Worm (Caenorhabditis elegans) whole organism, young adult: ENCODE measurements around the gene C48B4.9.

Source experiments
- B0035.1 ChIP-seq: sonication (generic microtip); optimal IDR thresholded peaks from 2 replicates; lab custom pipeline; 2016; ENCODE audit warnings: missing genetic modification characterization, mild to moderate bottlenecking, missing compliant biosample characterization, missing genotype, missing genetic modification reagents
- B0336.3 ChIP-seq: fragments of 200-800 bp; sonication (Bioruptor generic); IDR thresholded peaks from 2 replicates; pipeline ENCODE4 v1.3.6; 2022; ENCODE audit warnings: missing genetic modification characterization, missing compliant biosample characterization
- C06A6.2 ChIP-seq: fragments of 200-800 bp; sonication (Bioruptor generic); conservative IDR thresholded peaks from 2 replicates; pipeline ENCODE4 v1.3.6; 2022; ENCODE audit warnings: missing genetic modification characterization, missing compliant biosample characterization
- F10E7.11 ChIP-seq: sonication (generic microtip); optimal IDR thresholded peaks from 2 replicates; lab custom pipeline; 2017; ENCODE audit warnings: mild to moderate bottlenecking, missing genetic modification characterization, moderate library complexity, missing compliant biosample characterization
- F39B2.1 ChIP-seq: fragments of 200-800 bp; sonication (Bioruptor generic); IDR thresholded peaks from 2 replicates; pipeline ENCODE4 v1.3.6; 2022; ENCODE audit warnings: missing genetic modification reagents, missing genetic modification characterization, missing compliant biosample characterization
- F49E8.2 ChIP-seq: sonication (generic microtip); optimal IDR thresholded peaks from 3 replicates; lab custom pipeline; 2017; ENCODE audit warnings: missing genetic modification characterization, mild to moderate bottlenecking, missing compliant biosample characterization, antibody characterized with exemption, moderate library complexity; ENCODE audit not compliant: insufficient read depth
- K12H6.12 ChIP-seq: fragments of 200-800 bp; sonication (Bioruptor generic); optimal IDR thresholded peaks from 2 replicates; lab custom pipeline; 2018; ENCODE audit warnings: mild to moderate bottlenecking, missing genetic modification characterization, missing compliant biosample characterization
- Y53F4B.3 ChIP-seq: fragments of 200-800 bp; sonication (Bioruptor generic); IDR thresholded peaks from 2 replicates; pipeline ENCODE4 v1.3.6; 2022; ENCODE audit warnings: missing genetic modification reagents, missing genetic modification characterization, missing compliant biosample characterization
- Y56A3A.18 ChIP-seq: fragments of 200-800 bp; sonication (Bioruptor generic); IDR thresholded peaks from 2 replicates; pipeline ENCODE4 v1.3.6; 2022; ENCODE audit warnings: missing genetic modification reagents, missing genetic modification characterization, missing compliant biosample characterization
- Y67H2A.10 ChIP-seq: fragments of 200-800 bp; sonication (Bioruptor generic); conservative IDR thresholded peaks from 2 replicates; pipeline ENCODE4 v1.3.6; 2022; ENCODE audit warnings: missing genetic modification reagents, missing genetic modification characterization, missing compliant biosample characterization
- ama-1 ChIP-seq, 3 experiments: fragments of 150-350 bp in 1 of 3; sonication (generic microtip) in 2 of 3; optimal IDR thresholded peaks; 2 replicates each; lab custom pipeline; 2014 to 2018; ENCODE audit warnings: missing biosample characterization in 2 of 3, missing genetic modification characterization in 2 of 3, missing genetic modification reagents in 2 of 3
- aptf-2 ChIP-seq: fragments of 200-800 bp; sonication (Bioruptor generic); conservative IDR thresholded peaks from 2 replicates; pipeline ENCODE4 v1.3.6; 2022; ENCODE audit warnings: missing genetic modification reagents, missing genetic modification characterization, missing compliant biosample characterization
- aptf-3 ChIP-seq: fragments of 200-800 bp; sonication (Bioruptor generic); IDR thresholded peaks from 2 replicates; pipeline ENCODE4 v1.3.6; 2022; ENCODE audit warnings: missing genetic modification characterization, missing compliant biosample characterization
- atf-7 ChIP-seq: sonication (generic microtip); optimal IDR thresholded peaks from 2 replicates; lab custom pipeline; 2017; ENCODE audit warnings: mild to moderate bottlenecking, missing genetic modification characterization, missing compliant biosample characterization
- athp-1 ChIP-seq: sonication (generic microtip); optimal IDR thresholded peaks from 2 replicates; lab custom pipeline; 2017; ENCODE audit warnings: mild to moderate bottlenecking, missing genetic modification characterization, missing compliant biosample characterization
- attf-5 ChIP-seq: fragments of 200-800 bp; sonication (Bioruptor generic); optimal IDR thresholded peaks from 2 replicates; lab custom pipeline; 2018; ENCODE audit warnings: mild to moderate bottlenecking, missing genetic modification characterization, missing compliant biosample characterization
- cebp-2 ChIP-seq: fragments of 200-800 bp; sonication (Bioruptor generic); IDR thresholded peaks from 2 replicates; pipeline ENCODE4 v1.3.6; 2022; ENCODE audit warnings: missing genetic modification characterization, missing compliant biosample characterization
- ceh-79 ChIP-seq: sonication (generic microtip); optimal IDR thresholded peaks from 2 replicates; lab custom pipeline; 2017; ENCODE audit warnings: mild to moderate bottlenecking, missing genetic modification characterization, missing compliant biosample characterization
- ceh-91 ChIP-seq: fragments of 200-800 bp; sonication (Bioruptor generic); IDR thresholded peaks from 2 replicates; pipeline ENCODE4 v1.3.6; 2022; ENCODE audit warnings: missing genetic modification reagents, missing genetic modification characterization, missing compliant biosample characterization
- die-1 ChIP-seq: sonication (generic microtip); optimal IDR thresholded peaks from 2 replicates; lab custom pipeline; 2016; ENCODE audit warnings: missing genotype, mild to moderate bottlenecking, missing genetic modification characterization, missing compliant biosample characterization
- dpff-1 ChIP-seq: sonication (generic microtip); optimal IDR thresholded peaks from 2 replicates; lab custom pipeline; 2017; ENCODE audit warnings: mild to moderate bottlenecking, missing genetic modification characterization, missing compliant biosample characterization
- dpl-1 ChIP-seq: fragments of 150-350 bp; optimal IDR thresholded peaks from 2 replicates; lab custom pipeline; 2014; ENCODE audit warnings: missing biosample characterization, missing genetic modification reagents, missing genetic modification characterization
- efl-1 ChIP-seq: fragments of 150-350 bp; optimal IDR thresholded peaks from 2 replicates; lab custom pipeline; 2014; ENCODE audit warnings: missing biosample characterization, missing genetic modification reagents, missing genetic modification characterization
- egl-18 ChIP-seq: fragments of 200-800 bp; sonication (Bioruptor generic); IDR thresholded peaks from 2 replicates; pipeline ENCODE4 v1.3.6; 2022; ENCODE audit warnings: missing genetic modification reagents, missing genetic modification characterization, missing compliant biosample characterization
- gei-17 ChIP-seq: fragments of 200-800 bp; sonication (Bioruptor generic); optimal IDR thresholded peaks from 2 replicates; lab custom pipeline; 2018; ENCODE audit warnings: mild to moderate bottlenecking, missing genetic modification characterization, missing compliant biosample characterization
- him-1 ChIP-seq: sonication (generic microtip); optimal IDR thresholded peaks from 2 replicates; lab custom pipeline; 2016; ENCODE audit warnings: missing genotype, missing genetic modification reagents, missing genetic modification characterization, missing compliant biosample characterization
- hlh-26 ChIP-seq: fragments of 200-800 bp; sonication (Bioruptor generic); conservative IDR thresholded peaks from 2 replicates; pipeline ENCODE4 v1.3.6; 2022; ENCODE audit warnings: missing genetic modification reagents, missing genetic modification characterization, missing compliant biosample characterization
- lag-1 ChIP-seq: fragments of 200-800 bp; sonication (Bioruptor generic); IDR thresholded peaks from 2 replicates; pipeline ENCODE4 v1.3.6; 2022; ENCODE audit warnings: missing genetic modification reagents, missing genetic modification characterization, missing compliant biosample characterization
- lin-54 ChIP-seq: fragments of 200-800 bp; sonication (Bioruptor generic); optimal IDR thresholded peaks from 2 replicates; lab custom pipeline; 2018; ENCODE audit warnings: mild to moderate bottlenecking, missing genetic modification characterization, missing compliant biosample characterization
- madf-6 ChIP-seq: fragments of 200-800 bp; sonication (Bioruptor generic); IDR thresholded peaks from 2 replicates; pipeline ENCODE4 v1.3.6; 2022; ENCODE audit warnings: missing genetic modification reagents, missing genetic modification characterization, missing compliant biosample characterization
- madf-8 ChIP-seq: fragments of 200-800 bp; sonication (Bioruptor generic); conservative IDR thresholded peaks from 2 replicates; pipeline ENCODE4 v1.3.6; 2022; ENCODE audit warnings: missing genetic modification reagents, missing genetic modification characterization, missing compliant biosample characterization
- mes-4 ChIP-seq: sonication (generic microtip); optimal IDR thresholded peaks from 2 replicates; lab custom pipeline; 2016; ENCODE audit warnings: missing genotype, missing genetic modification characterization, missing compliant biosample characterization
- mxl-1 ChIP-seq: sonication (generic microtip); optimal IDR thresholded peaks from 2 replicates; lab custom pipeline; 2016; ENCODE audit warnings: missing genetic modification characterization, missing compliant biosample characterization
- nfya-1 ChIP-seq: sonication (generic microtip); optimal IDR thresholded peaks from 2 replicates; lab custom pipeline; 2017; ENCODE audit warnings: antibody characterized with exemption, missing compliant biosample characterization, missing genetic modification characterization, borderline replicate concordance; ENCODE audit not compliant: insufficient read depth
- nhr-179 ChIP-seq: sonication (generic microtip); optimal IDR thresholded peaks from 2 replicates; lab custom pipeline; 2016; ENCODE audit warnings: mild to moderate bottlenecking, missing genetic modification characterization, missing compliant biosample characterization
- nhr-90 ChIP-seq: sonication (generic microtip); optimal IDR thresholded peaks from 2 replicates; lab custom pipeline; 2016; ENCODE audit warnings: missing genotype, mild to moderate bottlenecking, missing genetic modification characterization, missing compliant biosample characterization
- sea-2 ChIP-seq: fragments of 200-800 bp; sonication (Bioruptor generic); IDR thresholded peaks from 2 replicates; pipeline ENCODE4 v1.3.6; 2022; ENCODE audit warnings: missing genetic modification characterization, missing compliant biosample characterization
- snpc-1.3 ChIP-seq: sonication (generic microtip); optimal IDR thresholded peaks from 2 replicates; lab custom pipeline; 2017; ENCODE audit warnings: missing genetic modification characterization, mild to moderate bottlenecking, missing compliant biosample characterization, antibody characterized with exemption, moderate library complexity, missing genotype, missing genetic modification reagents; ENCODE audit not compliant: insufficient read depth
- snpc-3.4 ChIP-seq: sonication (generic microtip); optimal IDR thresholded peaks from 2 replicates; lab custom pipeline; 2017; ENCODE audit warnings: missing genetic modification characterization, mild to moderate bottlenecking, missing compliant biosample characterization, antibody characterized with exemption, moderate library complexity, missing genotype, missing genetic modification reagents
- snpc-4 ChIP-seq, 5 experiments: fragments of 150-350 bp in 1 of 5; sonication (generic microtip) in 4 of 5; optimal IDR thresholded peaks; 2 replicates each; lab custom pipeline; 2014 to 2018; ENCODE audit warnings: missing genetic modification characterization in 5 of 5, missing biosample characterization in 3 of 5, antibody characterized with exemption in 2 of 5, mild to moderate bottlenecking in 2 of 5, missing compliant biosample characterization in 2 of 5, missing genotype in 2 of 5, moderate library complexity in 2 of 5, missing genetic modification reagents in 1 of 5
- tbp1 ChIP-seq: fragments of 200-800 bp; sonication (Bioruptor generic); optimal IDR thresholded peaks from 2 replicates; lab custom pipeline; 2018; ENCODE audit warnings: mild to moderate bottlenecking, missing genetic modification characterization, missing compliant biosample characterization
- xnd-1 ChIP-seq: sonication (generic microtip); optimal IDR thresholded peaks from 2 replicates; lab custom pipeline; 2016; ENCODE audit warnings: missing genotype, missing genetic modification reagents, missing genetic modification characterization, missing compliant biosample characterization
- ztf-22 ChIP-seq: fragments of 200-800 bp; sonication (Bioruptor generic); optimal IDR thresholded peaks from 2 replicates; lab custom pipeline; 2018; ENCODE audit warnings: mild to moderate bottlenecking, missing genetic modification characterization, moderate library complexity, missing compliant biosample characterization
- ztf-25 ChIP-seq: fragments of 200-800 bp; sonication (Bioruptor generic); IDR thresholded peaks from 2 replicates; pipeline ENCODE4 v1.3.6; 2022; ENCODE audit warnings: missing genetic modification reagents, missing genetic modification characterization, missing compliant biosample characterization
- ztf-3 ChIP-seq: fragments of 200-800 bp; sonication (Bioruptor generic); optimal IDR thresholded peaks from 2 replicates; lab custom pipeline; 2018; ENCODE audit warnings: mild to moderate bottlenecking, missing genetic modification characterization, missing compliant biosample characterization

Gene C48B4.9

DNA sequence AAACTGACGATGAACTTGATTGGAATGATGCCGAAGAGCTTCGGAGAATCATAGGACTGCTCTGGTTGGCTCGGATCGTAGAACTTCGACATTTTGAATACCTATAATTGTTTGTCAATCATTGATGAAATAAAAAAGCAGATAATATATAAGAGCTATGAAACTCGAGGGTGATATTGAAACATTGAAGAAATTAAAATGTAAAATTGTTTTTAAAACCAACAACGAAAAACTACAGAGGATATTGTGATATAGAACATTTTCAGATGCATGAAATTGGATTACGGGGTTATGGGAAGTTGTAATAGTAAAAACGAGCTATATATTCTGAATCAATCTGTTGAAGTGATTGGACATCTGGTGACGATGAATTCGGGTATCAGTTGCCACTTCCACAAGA, 1.3 kb upstream of the C48B4.9 start, which contains the start of gene C48B4.10:
Gene C48B4.10 (minus strand): TSS at position 101 of the 400 bp plus-strand sequence.
- TF ChIP-seq F39B2.1 (no peak), madf-6 (GFP tag; lab: Robert Waterston, UW) (0 out of 2 replicates have a peak, but pooled peaks have one; percentile 12)
- TF ChIP-seq, all 124 proteins: peak for 1

DNA sequence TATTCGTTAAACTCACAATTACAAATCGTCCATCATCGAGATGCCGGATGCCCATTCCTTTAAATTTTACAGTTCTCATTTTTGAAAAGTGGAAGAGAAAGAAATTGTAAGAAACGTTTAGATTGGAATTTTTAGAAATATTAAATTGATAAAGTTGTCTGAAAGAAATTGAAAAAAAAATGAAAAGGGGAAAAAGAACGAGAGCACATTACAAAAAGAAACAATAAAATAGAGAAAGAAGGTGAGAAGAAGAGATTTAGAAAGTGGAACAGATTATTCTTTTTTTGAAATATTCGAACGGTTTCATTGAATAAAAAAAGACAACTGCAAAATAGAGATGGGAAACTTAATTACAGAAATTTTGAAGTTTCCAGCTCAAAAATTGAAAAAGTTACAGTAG, 2.0 kb downstream of the C48B4.9 start, which contains the start of gene C48B4.8:
Gene C48B4.8 (minus strand): TSS at position 101 of the 400 bp plus-strand sequence.
- TF ChIP-seq nhr-90 (tag; lab: Kevin White, UChicago) = no peak
- no peak for TF ChIP-seq aptf-2
- no peak for TF ChIP-seq ztf-3
- no peak for TF ChIP-seq die-1 (tag; lab: Kevin White, UChicago)
- no peak for TF ChIP-seq F10E7.11 (tag; lab: Kevin White, UChicago)
- no peak for TF ChIP-seq dpff-1 (tag; lab: Kevin White, UChicago)
- no peak for TF ChIP-seq K12H6.12 (tag; lab: Kevin White, UChicago)
- TF ChIP-seq Y53F4B.3 = no peak
- TF ChIP-seq dpl-1 (GFP tag; lab: Kevin White, UChicago) = no peak
- no peak for TF ChIP-seq lin-54 (GFP tag; lab: Kevin White, UChicago)
- no peak for TF ChIP-seq Y56A3A.18 (GFP tag; lab: Robert Waterston, UW)
- TF ChIP-seq athp-1 (tag; lab: Kevin White, UChicago) = no peak
- no peak for TF ChIP-seq ama-1 (optimal IDR thresholded peaks at IDR 0.05; lab: Kevin White, UChicago)
- no peak for TF ChIP-seq ama-1 (GFP tag; optimal IDR thresholded peaks at IDR 0.05; lab: Kevin White, UChicago)
- TF ChIP-seq hlh-26 (GFP tag; lab: Robert Waterston, UW) = no peak
- no peak for TF ChIP-seq mxl-1
- TF ChIP-seq ztf-25 (GFP tag; lab: Robert Waterston, UW) = no peak
- no peak for TF ChIP-seq nhr-179 (tag; lab: Kevin White, UChicago)
- TF ChIP-seq snpc-4 (GFP tag; optimal IDR thresholded peaks at IDR 0.05; lab: Kevin White, UChicago) = no peak
- no peak for TF ChIP-seq snpc-4 (tag; optimal IDR thresholded peaks at IDR 0.05; lab: Kevin White, UChicago)
- no peak for TF ChIP-seq B0035.1 (tag; lab: Kevin White, UChicago)

DNA sequence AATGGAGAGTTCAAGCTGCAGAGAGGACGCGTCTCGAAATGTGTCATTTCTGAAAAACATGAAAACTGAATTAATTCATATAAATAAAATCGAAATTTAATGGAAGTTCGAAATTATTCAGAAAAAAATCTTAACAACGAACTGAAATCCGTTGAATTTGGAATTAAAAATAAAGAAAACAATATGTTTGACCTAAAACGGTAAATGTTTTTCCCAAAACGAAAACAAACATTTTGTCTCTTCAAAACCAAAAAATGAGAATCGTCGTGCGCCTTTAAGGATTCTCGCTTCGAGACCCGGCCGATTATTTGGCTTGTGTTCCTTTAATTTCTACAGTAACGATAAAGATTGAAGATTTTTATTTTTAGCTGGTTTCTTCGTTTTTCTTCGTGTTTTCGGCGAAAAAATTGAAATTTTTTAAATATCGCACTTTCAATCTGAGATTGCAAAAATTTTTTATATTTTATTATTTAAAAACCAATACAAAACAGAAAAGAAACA, 3.7 kb downstream of the C48B4.9 start, which contains the start of gene C48B4.7:
Gene C48B4.7 (minus strand): TSS at position 51 of the 501 bp plus-strand sequence.
- peak; percentile 31 for TF ChIP-seq efl-1
- no peak for TF ChIP-seq egl-18 (GFP tag; lab: Robert Waterston, UW)
- peak; percentile 14 for TF ChIP-seq snpc-1.3 (tag; lab: Kevin White, UChicago)
- no peak for TF ChIP-seq mes-4 (tag; lab: Kevin White, UChicago)
- TF ChIP-seq snpc-3.4 (tag; lab: Kevin White, UChicago) = peak; percentile 37
- peak; percentile 64 for TF ChIP-seq him-1 (tag; lab: Kevin White, UChicago)
- no peak for TF ChIP-seq B0336.3 (GFP tag; lab: Robert Waterston, UW)
- TF ChIP-seq Y53F4B.3 = no peak
- TF ChIP-seq athp-1 (tag; lab: Kevin White, UChicago) = no peak
- no peak for TF ChIP-seq ceh-79 (tag; lab: Kevin White, UChicago)
- TF ChIP-seq nhr-179 (tag; lab: Kevin White, UChicago) = no peak
- no peak for TF ChIP-seq atf-7 (tag; lab: Kevin White, UChicago)
- TF ChIP-seq attf-5 (GFP tag; lab: Kevin White, UChicago) = no peak
- TF ChIP-seq madf-8 (GFP tag; lab: Robert Waterston, UW) = peak; percentile 78
- no peak for TF ChIP-seq sea-2 (GFP tag; lab: Robert Waterston, UW)
- TF ChIP-seq ceh-91 = no peak
- TF ChIP-seq gei-17 (GFP tag; lab: Kevin White, UChicago) = no peak
- TF ChIP-seq Y67H2A.10 (GFP tag; lab: Robert Waterston, UW) = no peak
- TF ChIP-seq ztf-22 (GFP tag; lab: Kevin White, UChicago) = no peak
- no peak for TF ChIP-seq nfya-1
- TF ChIP-seq C06A6.2 (GFP tag; lab: Robert Waterston, UW) = no peak
- TF ChIP-seq F49E8.2 (tag; lab: Kevin White, UChicago) = peak; percentile 44
- TF ChIP-seq xnd-1 (tag; lab: Kevin White, UChicago) = peak; percentile 78
- TF ChIP-seq lag-1 (GFP tag; lab: Robert Waterston, UW) = no peak
- TF ChIP-seq aptf-3 (GFP tag; lab: Robert Waterston, UW) = no peak
- no peak for TF ChIP-seq tbp1 (GFP tag; lab: Kevin White, UChicago)
- no peak for TF ChIP-seq cebp-2 (GFP tag; lab: Robert Waterston, UW)
- TF ChIP-seq nhr-90 (tag; lab: Kevin White, UChicago) = no peak
